Worm (Caenorhabditis elegans) whole organism, early embryonic: Measurements from ENCODE around the gene T16G1.4.

Experiments
- B0310.2 ChIP-seq: sonication (generic microtip); optimal IDR thresholded peaks from 2 replicates; lab custom pipeline; 2016; ENCODE audit warnings: mild to moderate bottlenecking, missing genetic modification characterization, missing compliant biosample characterization
- ama-1 ChIP-seq: fragments of 150-350 bp; optimal IDR thresholded peaks from 2 replicates; lab custom pipeline; 2014
- hmbx-1 ChIP-seq: sonication (generic microtip); optimal IDR thresholded peaks from 2 replicates; lab custom pipeline; 2016; ENCODE audit warnings: mild to moderate bottlenecking, missing genetic modification characterization, missing compliant biosample characterization
- tra-4 ChIP-seq: sonication (generic microtip); optimal IDR thresholded peaks from 2 replicates; lab custom pipeline; 2017; ENCODE audit warnings: missing genetic modification characterization, missing compliant biosample characterization

DNA sequence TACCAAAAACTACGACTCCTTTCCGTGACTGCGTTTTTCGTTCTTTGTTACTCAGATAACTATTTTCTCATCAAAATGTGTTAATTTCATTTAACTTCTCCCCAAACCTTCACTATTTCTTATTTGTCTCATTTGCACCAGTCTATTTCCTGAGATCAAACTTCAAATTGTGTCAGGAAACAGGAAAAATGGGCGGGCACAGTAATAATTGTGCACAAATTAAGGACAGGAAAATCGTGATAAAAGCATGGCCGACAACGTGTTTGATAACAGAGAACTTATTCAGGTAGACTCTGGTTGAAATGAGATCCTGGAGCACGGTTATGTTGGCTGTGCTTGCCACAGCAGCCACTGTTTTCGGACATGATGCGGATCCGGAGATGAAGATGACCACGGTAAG, 21.9 kb downstream of the T16G1.4 start, which contains the start of gene lipl-1:
- TF ChIP-seq hmbx-1 (tag; lab: Kevin White, UChicago) (no peak), ama-1 (lab: Kevin White, UChicago) (no peak), tra-4 (tag; lab: Kevin White, UChicago) (no peak), B0310.2 (tag; lab: Kevin White, UChicago) (no peak)
